Worm (Caenorhabditis elegans): ENCODE measurements around the gene ZC21.8.

ce11 chrIII:8533900-8534299, 14.1 kb upstream of the ZC21.8 start:
- TF ChIP-seq fkh-2 (tag; optimal IDR thresholded peaks at IDR 0.05): no peak
- no peak for TF ChIP-seq tbx-2 (tag; optimal IDR thresholded peaks at IDR 0.05)
- no peak for TF ChIP-seq unc-39 (tag; optimal IDR thresholded peaks at IDR 0.05)
- no peak for TF ChIP-seq nhr-23 (tag; optimal IDR thresholded peaks at IDR 0.05)
- no peak for TF ChIP-seq ceh-28 (tag; optimal IDR thresholded peaks at IDR 0.05)
- no peak for TF ChIP-seq nhr-12 (tag; optimal IDR thresholded peaks at IDR 0.05)
- no peak for TF ChIP-seq ceh-82 (tag; optimal IDR thresholded peaks at IDR 0.05)
- no peak for TF ChIP-seq nhr-28 (tag; optimal IDR thresholded peaks at IDR 0.05)
